Worm (Caenorhabditis elegans): Measurements from ENCODE around the gene C01G5.25.
A peak's percentile ranks its signal among the peaks of the same experiment; 100 is the strongest.
"Not testable (repeated sequence)": the region's sequence is repeated elsewhere in the genome, so short reads cannot be mapped to it uniquely, and the experiment has no call there.

Gene C01G5.25

ce11 chrIV:6585397-6585921 is 44.0 kb downstream of the C01G5.25 start, which contains the start of the genes F38A5.2 and dnj-11 (continued):
- TF ChIP-seq nhr-77 (tag; optimal IDR thresholded peaks at IDR 0.05) (no peak), mab-5 (tag; optimal IDR thresholded peaks at IDR 0.05) (peak; percentile 38), unc-39 (tag; optimal IDR thresholded peaks at IDR 0.05) (no peak), lin-13 (GFP tag; optimal IDR thresholded peaks at IDR 0.05) (peak; percentile 83), lin-39 (tag; optimal IDR thresholded peaks at IDR 0.05) (no peak), nhr-23 (tag; optimal IDR thresholded peaks at IDR 0.05) (no peak), nhr-11 (tag; optimal IDR thresholded peaks at IDR 0.05) (no peak), dmd-4 (tag; optimal IDR thresholded peaks at IDR 0.05) (no peak), F13H6.1 (tag; optimal IDR thresholded peaks at IDR 0.05) (peak; percentile 74), skn-1 (tag; optimal IDR thresholded peaks at IDR 0.05) (no peak), egl-27 (tag; optimal IDR thresholded peaks at IDR 0.05) (peak; percentile 69), nhr-129 (tag; optimal IDR thresholded peaks at IDR 0.05) (peak; percentile 87), nhr-21 (tag; optimal IDR thresholded peaks at IDR 0.05) (peak; percentile 76), C34F6.9 (tag; optimal IDR thresholded peaks at IDR 0.05) (peak; percentile 93), nhr-237 (tag; optimal IDR thresholded peaks at IDR 0.05) (no peak), gmeb-1 (tag; optimal IDR thresholded peaks at IDR 0.05) (peak; percentile 77)

ce11 chrIV:6588080-6588613 is 46.7 kb downstream of the C01G5.25 start:
- no peak for TF ChIP-seq mdl-1 (tag; optimal IDR thresholded peaks at IDR 0.05)

ce11 chrIV:6590029-6590428 is 48.5 kb downstream of the C01G5.25 start, which contains the start of the genes lec-11 and irld-7:
Gene lec-11, minus strand, starts transcription at chrIV:6590154.
Gene irld-7, plus strand, starts transcription at chrIV:6590360.
- TF ChIP-seq sma-9 (GFP tag; optimal IDR thresholded peaks at IDR 0.05) (peak; percentile 25), sma-9 (tag; optimal IDR thresholded peaks at IDR 0.05) (no peak), elt-1 (tag; optimal IDR thresholded peaks at IDR 0.05) (no peak), R02D3.7 (tag; optimal IDR thresholded peaks at IDR 0.05) (no peak), fos-1 (tag; optimal IDR thresholded peaks at IDR 0.05) (peak; percentile 93), nhr-129 (tag; optimal IDR thresholded peaks at IDR 0.05) (no peak)

- TF ChIP-seq lin-39 (tag; optimal IDR thresholded peaks at IDR 0.05); ama-1 (optimal IDR thresholded peaks at IDR 0.05); alr-1 (tag; optimal IDR thresholded peaks at IDR 0.05): not testable (repeated sequence)
These were observed 49.7 kb downstream of the C01G5.25 start, which contains the start of the genes nspb-1 and nspb-2 for ce11 chrIV:6591010-6591746. Gene nspb-1, minus strand, starts transcription at chrIV:6591110. Gene nspb-2, plus strand, starts transcription at chrIV:6591696.

ce11 chrIV:6594871-6595270 is 53.4 kb downstream of the C01G5.25 start, which contains the start of gene nspb-3:
Gene nspb-3, minus strand, starts transcription at chrIV:6594971.
- TF ChIP-seq ceh-82, aly-2, skn-1 (tag; optimal IDR thresholded peaks at IDR 0.05): not testable (repeated sequence)

ce11 chrIV:6595912-6596311 is 54.4 kb downstream of the C01G5.25 start, which contains the start of gene F38A5.22:
Gene F38A5.22, minus strand, starts transcription at chrIV:6595940.
- TF ChIP-seq nhr-25 (tag; optimal IDR thresholded peaks at IDR 0.05) = no peak
- TF ChIP-seq gmeb-1 (tag; optimal IDR thresholded peaks at IDR 0.05) = no peak
- TF ChIP-seq F13H6.1 (tag; optimal IDR thresholded peaks at IDR 0.05) = no peak
- TF ChIP-seq Y55F3AM.14 (GFP tag; optimal IDR thresholded peaks at IDR 0.05) = no peak
- no peak for TF ChIP-seq R02D3.7 (tag; optimal IDR thresholded peaks at IDR 0.05)
- TF ChIP-seq ama-1 (optimal IDR thresholded peaks at IDR 0.05) = no peak
- no peak for TF ChIP-seq nhr-12 (tag; optimal IDR thresholded peaks at IDR 0.05)
- no peak for TF ChIP-seq elt-3 (tag; optimal IDR thresholded peaks at IDR 0.05)
- TF ChIP-seq peb-1 (tag; optimal IDR thresholded peaks at IDR 0.05) = no peak
- no peak for TF ChIP-seq unc-62 (GFP tag; optimal IDR thresholded peaks at IDR 0.05)
- TF ChIP-seq ztf-1 (GFP tag; conservative IDR thresholded peaks at IDR 0.05) = no peak
